Worm (Caenorhabditis elegans) whole organism, L3 larva: ENCODE measurements around the gene xpc-1.
A peak's percentile ranks its signal among the peaks of the same experiment; 100 is the strongest.

Experiments used
- jun-1 ChIP-seq: fragments of 150-350 bp; optimal IDR thresholded peaks from 2 replicates; lab custom pipeline; 2014; ENCODE audit warnings: missing biosample characterization, missing genetic modification reagents, missing genetic modification characterization
- nfya-1 ChIP-seq: sonication (generic microtip); optimal IDR thresholded peaks from 2 replicates; lab custom pipeline; 2017; ENCODE audit warnings: missing genetic modification characterization, mild to moderate bottlenecking, missing compliant biosample characterization, antibody characterized with exemption, moderate library complexity; ENCODE audit not compliant: insufficient read depth
- nhr-12 ChIP-seq: fragments of 150-350 bp; optimal IDR thresholded peaks from 2 replicates; lab custom pipeline; 2014; ENCODE audit warnings: missing biosample characterization, missing genetic modification characterization
- pha-4 ChIP-seq: fragments of 150-350 bp; optimal IDR thresholded peaks from 2 replicates; lab custom pipeline; 2014; ENCODE audit warnings: missing biosample characterization, missing genetic modification reagents, missing genetic modification characterization
- skn-1 ChIP-seq: fragments of 150-350 bp; optimal IDR thresholded peaks from 2 replicates; lab custom pipeline; 2014; ENCODE audit warnings: missing biosample characterization, missing genetic modification characterization

DNA sequence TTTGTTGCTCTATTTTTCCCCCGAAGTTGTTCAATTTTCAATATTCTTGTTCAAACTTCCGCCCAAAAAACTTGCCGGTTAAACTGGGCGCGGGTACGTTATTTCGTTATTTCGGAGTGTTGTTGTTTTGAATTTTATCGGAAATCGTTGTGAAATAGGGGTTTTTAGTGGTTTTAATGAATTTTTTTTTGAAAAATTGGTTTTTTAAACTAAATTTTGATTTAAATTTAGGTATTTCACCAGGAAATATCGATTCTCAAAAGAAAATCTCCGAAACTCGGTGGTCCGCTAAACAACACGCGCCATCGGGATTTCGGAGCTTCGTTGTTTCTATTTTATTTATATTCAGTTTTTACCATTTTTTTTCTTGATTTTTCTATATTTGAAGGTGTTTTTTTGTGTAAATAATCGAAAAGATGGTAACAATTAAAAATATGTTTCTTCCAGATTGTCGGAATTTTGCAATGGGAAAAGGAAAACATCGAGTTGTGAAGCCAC, 39.7 kb upstream of the xpc-1 start, which contains the start of gene F52C12.2:
- TF ChIP-seq pha-4 (tag; lab: Kevin White, UChicago), result peak; percentile 64
- TF ChIP-seq jun-1 (tag; lab: Kevin White, UChicago), result no peak
- peak; percentile 55 for TF ChIP-seq nfya-1 (tag; lab: Kevin White, UChicago)
- TF ChIP-seq nhr-12 (tag; lab: Kevin White, UChicago), result no peak
- TF ChIP-seq skn-1 (tag; lab: Kevin White, UChicago), result peak; percentile 56
